Fruit fly (Drosophila melanogaster): ENCODE data around the gene Ccp84Ag.

DNA sequence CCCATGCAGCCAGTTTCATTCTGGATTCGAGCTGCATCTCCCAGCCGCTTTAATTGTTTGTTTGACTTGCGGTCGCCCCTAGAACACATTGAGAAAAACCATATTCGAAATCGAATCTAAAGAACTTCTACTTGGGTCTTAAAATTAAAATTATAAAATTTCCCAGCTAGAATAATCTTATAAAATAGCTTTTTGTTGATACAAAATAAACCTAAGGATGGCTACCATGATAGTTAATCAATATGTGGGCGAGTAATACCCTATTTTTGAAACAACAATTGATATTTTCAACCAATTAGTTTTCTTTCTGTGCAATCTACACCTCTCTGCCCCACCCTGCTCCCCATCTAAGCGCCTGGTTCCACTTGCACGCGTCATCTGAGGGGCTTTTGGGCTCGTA, 12.0 kb upstream of the Ccp84Ag start:
- TF ChIP-seq Sin3A (optimal IDR thresholded peaks at IDR 0.05) = no peak
- TF ChIP-seq Myc (optimal IDR thresholded peaks at IDR 0.05) = no peak

Data from Kc167 (cell line).